Fruit fly (Drosophila melanogaster): ENCODE data around the gene TotB.

Gene TotB

dm6 chr3R:20859845-20860244, 13.9 kb upstream of the TotB start, which contains the start of gene Ir93a:
Gene Ir93a (minus strand): TSS chr3R:20859945.
- no peak for TF ChIP-seq OdsH (GFP tag; optimal IDR thresholded peaks at IDR 0.05)
- TF ChIP-seq jim (GFP tag; optimal IDR thresholded peaks at IDR 0.05): no peak
- TF ChIP-seq foxo (GFP tag; optimal IDR thresholded peaks at IDR 0.05): no peak
- TF ChIP-seq Hnf4 (GFP tag; optimal IDR thresholded peaks at IDR 0.05): no peak
- no peak for TF ChIP-seq Abd-B (GFP tag; optimal IDR thresholded peaks at IDR 0.05)
- TF ChIP-seq lola (GFP tag; optimal IDR thresholded peaks at IDR 0.05): no peak
- TF ChIP-seq N (GFP tag; optimal IDR thresholded peaks at IDR 0.05): no peak
- TF ChIP-seq CG32264 (GFP tag; optimal IDR thresholded peaks at IDR 0.05): no peak
- TF ChIP-seq pan (optimal IDR thresholded peaks at IDR 0.05): no peak
- no peak for TF ChIP-seq brk (GFP tag; optimal IDR thresholded peaks at IDR 0.05)
- no peak for TF ChIP-seq HLH106 (tag; optimal IDR thresholded peaks at IDR 0.05)
- no peak for TF ChIP-seq Hr78 (GFP tag; optimal IDR thresholded peaks at IDR 0.05)
- TF ChIP-seq dl (GFP tag; optimal IDR thresholded peaks at IDR 0.05; ENCODE audit: insufficient read depth in 1 of 2, partially characterized antibody in 2 of 2): no peak
- no peak for TF ChIP-seq tai (GFP tag; optimal IDR thresholded peaks at IDR 0.05)
- no peak for TF ChIP-seq dmrt93B (GFP tag; optimal IDR thresholded peaks at IDR 0.05)
- no peak for TF ChIP-seq Sp1 (GFP tag; optimal IDR thresholded peaks at IDR 0.05)

- TF ChIP-seq Sp1 (GFP tag; optimal IDR thresholded peaks at IDR 0.05) (no peak), dl (GFP tag; optimal IDR thresholded peaks at IDR 0.05; ENCODE audit: insufficient read depth in 1 of 2, partially characterized antibody in 2 of 2) (no peak), Vsx2 (GFP tag; optimal IDR thresholded peaks at IDR 0.05; ENCODE audit: partially characterized antibody) (no peak), Myc (optimal IDR thresholded peaks at IDR 0.05) (no peak), Hr78 (GFP tag; optimal IDR thresholded peaks at IDR 0.05) (no peak), Hr83 (GFP tag; optimal IDR thresholded peaks at IDR 0.05; ENCODE audit: poor library complexity, severe bottlenecking) (no peak), OdsH (GFP tag; optimal IDR thresholded peaks at IDR 0.05) (no peak), Hnf4 (GFP tag; optimal IDR thresholded peaks at IDR 0.05) (no peak), Jra (GFP tag; optimal IDR thresholded peaks at IDR 0.05) (no peak), Dfd (GFP tag; optimal IDR thresholded peaks at IDR 0.05) (no peak), foxo (GFP tag; optimal IDR thresholded peaks at IDR 0.05) (no peak), Abd-B (GFP tag; optimal IDR thresholded peaks at IDR 0.05) (no peak), N (GFP tag; optimal IDR thresholded peaks at IDR 0.05) (no peak), ey (GFP tag; optimal IDR thresholded peaks at IDR 0.05) (no peak)
Observed at dm6 chr3R:20866204-20866603, 7.5 kb upstream of the TotB start, which contains the start of gene KaiR1D. Gene KaiR1D (minus strand): TSS chr3R:20866231.

- TF ChIP-seq dmrt93B (GFP tag; optimal IDR thresholded peaks at IDR 0.05) (no peak), sage (GFP tag; optimal IDR thresholded peaks at IDR 0.05) (no peak), OdsH (GFP tag; optimal IDR thresholded peaks at IDR 0.05) (no peak), psq (GFP tag; optimal IDR thresholded peaks at IDR 0.05) (no peak), GATAd (GFP tag; optimal IDR thresholded peaks at IDR 0.05) (no peak), Dif (GFP tag; optimal IDR thresholded peaks at IDR 0.05; ENCODE audit: partially characterized antibody) (no peak), tai (GFP tag; optimal IDR thresholded peaks at IDR 0.05) (no peak), brk (GFP tag; optimal IDR thresholded peaks at IDR 0.05) (no peak), lola (GFP tag; optimal IDR thresholded peaks at IDR 0.05) (no peak), dsf (GFP tag; optimal IDR thresholded peaks at IDR 0.05; ENCODE audit: borderline replicate concordance) (no peak)
Observed at dm6 chr3R:20870736-20871135, 3.0 kb upstream of the TotB start, which contains the start of gene TotA. Gene TotA (plus strand): TSS chr3R:20871036.

dm6 chr3R:20872688-20873087, 1.1 kb upstream of the TotB start, which contains the start of gene TotC:
Gene TotC (plus strand): TSS chr3R:20872988.
- TF ChIP-seq N (GFP tag; optimal IDR thresholded peaks at IDR 0.05): no peak
- TF ChIP-seq tai (GFP tag; optimal IDR thresholded peaks at IDR 0.05): no peak
- TF ChIP-seq psq (GFP tag; optimal IDR thresholded peaks at IDR 0.05): no peak
- TF ChIP-seq dsf (GFP tag; optimal IDR thresholded peaks at IDR 0.05; ENCODE audit: borderline replicate concordance): no peak
- TF ChIP-seq Myc (optimal IDR thresholded peaks at IDR 0.05): no peak
- TF ChIP-seq Hr83 (GFP tag; optimal IDR thresholded peaks at IDR 0.05; ENCODE audit: poor library complexity, severe bottlenecking): no peak

dm6 chr3R:20876680-20877079, 2.9 kb downstream of the TotB start:
- TF ChIP-seq pan (optimal IDR thresholded peaks at IDR 0.05) (no peak), Vsx2 (GFP tag; optimal IDR thresholded peaks at IDR 0.05; ENCODE audit: partially characterized antibody) (no peak), tai (GFP tag; optimal IDR thresholded peaks at IDR 0.05) (no peak), brk (GFP tag; optimal IDR thresholded peaks at IDR 0.05) (no peak), CG9705 (GFP tag; optimal IDR thresholded peaks at IDR 0.05) (no peak), dsf (GFP tag; optimal IDR thresholded peaks at IDR 0.05; ENCODE audit: borderline replicate concordance) (no peak), foxo (GFP tag; optimal IDR thresholded peaks at IDR 0.05) (no peak), Jra (GFP tag; optimal IDR thresholded peaks at IDR 0.05) (no peak)
